Fruit fly (Drosophila melanogaster) whole organism, embryonic: Measurements from ENCODE around the gene Cpr23B.

Source experiments
- Ada2b ChIP-seq: fragments of 200-800 bp; sonication (Bioruptor generic); IDR thresholded peaks from 2 replicates; pipeline ENCODE4 v1.3.6; 2022; ENCODE audit warnings: missing biosample characterization, missing genetic modification characterization
- Antp ChIP-seq: fragments of 200-800 bp; sonication (Bioruptor generic); optimal IDR thresholded peaks from 3 replicates; lab custom pipeline; 2016; ENCODE audit warnings: missing biosample characterization, missing genetic modification characterization
- Blimp-1 ChIP-seq: fragments of 200-800 bp; sonication (Bioruptor generic); optimal IDR thresholded peaks from 3 replicates; lab custom pipeline; 2018; ENCODE audit warnings: missing biosample characterization, missing genetic modification characterization, mild to moderate bottlenecking, moderate library complexity, missing genetic modification reagents
- CG1024 ChIP-seq: fragments of 200-800 bp; sonication (Bioruptor generic); IDR thresholded peaks from 2 replicates; pipeline ENCODE4 v1.3.6; 2022; ENCODE audit warnings: missing biosample characterization, missing genetic modification characterization
- CG11695 ChIP-seq: fragments of 200-800 bp; sonication (Bioruptor generic); IDR thresholded peaks from 3 replicates; pipeline ENCODE4 v1.3.6; 2022; ENCODE audit warnings: missing biosample characterization, missing genetic modification characterization
- CG12155 ChIP-seq: fragments of 200-800 bp; sonication (Bioruptor generic); optimal IDR thresholded peaks from 3 replicates; lab custom pipeline; 2016; ENCODE audit warnings: missing biosample characterization, missing genetic modification characterization
- CG12219 ChIP-seq: fragments of 200-800 bp; sonication (Bioruptor generic); optimal IDR thresholded peaks from 3 replicates; lab custom pipeline; 2018; ENCODE audit warnings: missing biosample characterization, mild to moderate bottlenecking, missing genetic modification characterization
- CG13424 ChIP-seq: fragments of 200-800 bp; sonication (Bioruptor generic); optimal IDR thresholded peaks from 2 replicates; lab custom pipeline; 2019; ENCODE audit warnings: missing biosample characterization, mild to moderate bottlenecking, missing genetic modification characterization, moderate library complexity
- CG13624 ChIP-seq: fragments of 200-800 bp; sonication (Bioruptor generic); optimal IDR thresholded peaks from 2 replicates; lab custom pipeline; 2016; ENCODE audit warnings: missing biosample characterization, missing genetic modification characterization
- CG17359 ChIP-seq: fragments of 200-800 bp; sonication (Bioruptor generic); optimal IDR thresholded peaks from 3 replicates; lab custom pipeline; 2018; ENCODE audit warnings: missing biosample characterization, mild to moderate bottlenecking, missing genetic modification characterization, moderate library complexity
- CG17361 ChIP-seq: fragments of 200-800 bp; sonication (Bioruptor generic); IDR thresholded peaks from 3 replicates; pipeline ENCODE4 v1.3.6; 2022; ENCODE audit warnings: missing biosample characterization, missing genetic modification characterization
- CG17612 ChIP-seq: fragments of 200-800 bp; sonication (Bioruptor generic); IDR thresholded peaks from 2 replicates; pipeline ENCODE4 v1.3.6; 2022; ENCODE audit warnings: missing biosample characterization, missing genetic modification characterization
- CG18599 ChIP-seq: fragments of 200-800 bp; sonication (Bioruptor generic); optimal IDR thresholded peaks from 3 replicates; lab custom pipeline; 2017; ENCODE audit warnings: missing biosample characterization, missing genetic modification characterization, mild to moderate bottlenecking, moderate library complexity, missing genetic modification reagents
- CG2202 ChIP-seq: fragments of 200-800 bp; sonication (Bioruptor generic); optimal IDR thresholded peaks from 2 replicates; lab custom pipeline; 2018; ENCODE audit warnings: missing biosample characterization, mild to moderate bottlenecking, missing genetic modification characterization
- CG3065 ChIP-seq: fragments of 200-800 bp; sonication (Bioruptor generic); optimal IDR thresholded peaks from 2 replicates; lab custom pipeline; 2016; ENCODE audit warnings: missing biosample characterization, missing genetic modification characterization
- CG33213 ChIP-seq: fragments of 200-800 bp; sonication (Bioruptor generic); optimal IDR thresholded peaks from 3 replicates; lab custom pipeline; 2016; ENCODE audit warnings: missing biosample characterization, missing genetic modification characterization
- CG34422 ChIP-seq: fragments of 200-800 bp; sonication (Bioruptor generic); IDR thresholded peaks from 3 replicates; pipeline ENCODE4 v1.3.6; 2022; ENCODE audit warnings: missing biosample characterization, missing genetic modification characterization
- CG3995 ChIP-seq: fragments of 200-800 bp; sonication (Bioruptor generic); optimal IDR thresholded peaks from 3 replicates; lab custom pipeline; 2016; ENCODE audit warnings: missing biosample characterization, missing genetic modification characterization
- CG7786 ChIP-seq: fragments of 200-800 bp; sonication (Bioruptor generic); optimal IDR thresholded peaks from 2 replicates; lab custom pipeline; 2016; ENCODE audit warnings: missing biosample characterization, missing genetic modification characterization
- CG9609 ChIP-seq: fragments of 200-800 bp; sonication (Bioruptor generic); optimal IDR thresholded peaks from 3 replicates; lab custom pipeline; 2016; ENCODE audit warnings: missing biosample characterization, missing genetic modification characterization
- Chrac-16 ChIP-seq: fragments of 200-800 bp; sonication (Bioruptor generic); optimal IDR thresholded peaks from 3 replicates; lab custom pipeline; 2016; ENCODE audit warnings: missing biosample characterization, missing genetic modification characterization
- E2f2 ChIP-seq: fragments of 200-800 bp; sonication (Bioruptor generic); IDR thresholded peaks from 2 replicates; pipeline ENCODE4 v1.3.6; 2022; ENCODE audit warnings: missing biosample characterization, missing genetic modification characterization
- Elba2 ChIP-seq: fragments of 200-800 bp; sonication (Bioruptor generic); optimal IDR thresholded peaks from 3 replicates; lab custom pipeline; 2016; ENCODE audit warnings: missing biosample characterization, missing genetic modification characterization
- GATAe ChIP-seq: fragments of 200-800 bp; sonication (Bioruptor generic); conservative IDR thresholded peaks from 2 replicates; pipeline ENCODE4 v1.3.6; 2022; ENCODE audit warnings: missing biosample characterization, missing genetic modification characterization
- Hand ChIP-seq: fragments of 200-800 bp; sonication (Bioruptor generic); optimal IDR thresholded peaks from 2 replicates; lab custom pipeline; 2017; ENCODE audit warnings: mild to moderate bottlenecking, missing biosample characterization, missing genetic modification reagents, missing genetic modification characterization
- Lhr ChIP-seq: fragments of 200-800 bp; sonication (Bioruptor generic); optimal IDR thresholded peaks from 3 replicates; lab custom pipeline; 2017; ENCODE audit warnings: mild to moderate bottlenecking, missing biosample characterization, missing genetic modification reagents, missing genetic modification characterization
- Meics ChIP-seq: fragments of 200-800 bp; sonication (Bioruptor generic); optimal IDR thresholded peaks from 2 replicates; lab custom pipeline; 2017; ENCODE audit warnings: missing biosample characterization, mild to moderate bottlenecking, missing genetic modification characterization
- Mrtf ChIP-seq: fragments of 200-800 bp; sonication (Bioruptor generic); IDR thresholded peaks from 3 replicates; pipeline ENCODE4 v1.3.6; 2022; ENCODE audit warnings: missing biosample characterization, missing genetic modification characterization
- Side ChIP-seq: fragments of 200-800 bp; sonication (Bioruptor generic); optimal IDR thresholded peaks from 2 replicates; lab custom pipeline; 2016; ENCODE audit warnings: missing biosample characterization, missing genetic modification characterization
- Trl ChIP-seq, 3 experiments: fragments of >200 bp in 2 of 3; fragments of 200-800 bp in 1 of 3; sonication (Bioruptor generic) in 1 of 3; optimal IDR thresholded peaks; 2 replicates in 1 of 3; 3 replicates in 2 of 3; lab custom pipeline; 2016 to 2017; ENCODE audit warnings: missing biosample characterization in 1 of 3, missing genetic modification characterization in 1 of 3
- Xrp1 ChIP-seq: fragments of 200-800 bp; sonication (Bioruptor generic); IDR thresholded peaks from 2 replicates; pipeline ENCODE4 v1.3.6; 2022; ENCODE audit warnings: missing biosample characterization, missing genetic modification characterization
- chinmo ChIP-seq: fragments of 200-800 bp; sonication (Bioruptor generic); IDR thresholded peaks from 4 replicates; pipeline ENCODE4 v1.3.6; 2022; ENCODE audit warnings: missing biosample characterization, missing genetic modification characterization; ENCODE audit not compliant: partially characterized antibody
- chm ChIP-seq: fragments of 200-800 bp; sonication (Bioruptor generic); IDR thresholded peaks from 2 replicates; pipeline ENCODE4 v1.3.6; 2022; ENCODE audit warnings: missing biosample characterization, missing genetic modification characterization
- dpn ChIP-seq, 2 experiments: fragments of 200-800 bp; sonication (Bioruptor generic); optimal IDR thresholded peaks; 3 replicates each; lab custom pipeline; 2016; ENCODE audit warnings: missing biosample characterization in 2 of 2, missing genetic modification characterization in 2 of 2
- fu2 ChIP-seq: fragments of 200-800 bp; sonication (Bioruptor generic); optimal IDR thresholded peaks from 2 replicates; lab custom pipeline; 2016; ENCODE audit warnings: missing biosample characterization, missing genetic modification characterization
- gem ChIP-seq: fragments of 200-800 bp; sonication (Bioruptor generic); optimal IDR thresholded peaks from 2 replicates; lab custom pipeline; 2019; ENCODE audit warnings: missing biosample characterization, mild to moderate bottlenecking, missing genetic modification characterization, moderate library complexity
- grau ChIP-seq: fragments of 200-800 bp; optimal IDR thresholded peaks from 3 replicates; lab custom pipeline; 2019; ENCODE audit warnings: missing biosample characterization, mild to moderate bottlenecking, missing genetic modification characterization, moderate library complexity
- gro ChIP-seq: fragments of 200-800 bp; sonication (Bioruptor generic); optimal IDR thresholded peaks from 2 replicates; lab custom pipeline; 2016; ENCODE audit warnings: missing biosample characterization, missing genetic modification characterization
- gsb-n ChIP-seq: fragments of 200-800 bp; sonication (Bioruptor generic); optimal IDR thresholded peaks from 3 replicates; lab custom pipeline; 2018; ENCODE audit warnings: missing biosample characterization, mild to moderate bottlenecking, missing genetic modification characterization
- lilli ChIP-seq: fragments of 200-800 bp; sonication (Bioruptor generic); optimal IDR thresholded peaks from 3 replicates; lab custom pipeline; 2016; ENCODE audit warnings: missing biosample characterization, missing genetic modification characterization
- lov ChIP-seq, 2 experiments: fragments of 200-800 bp in 1 of 2; fragments of >200 bp in 1 of 2; sonication (Bioruptor generic) in 1 of 2; IDR thresholded peaks in 1 of 2; optimal IDR thresholded peaks in 1 of 2; 2 replicates in 1 of 2; 3 replicates in 1 of 2; pipeline versions ENCODE4 v1.3.6 to Lab custom; 2017 to 2022; ENCODE audit warnings: missing biosample characterization in 1 of 2, missing genetic modification characterization in 1 of 2
- maf-S ChIP-seq: fragments of 200-800 bp; sonication (Bioruptor generic); optimal IDR thresholded peaks from 2 replicates; lab custom pipeline; 2016; ENCODE audit warnings: missing biosample characterization, missing genetic modification characterization
- mam ChIP-seq: fragments of 200-800 bp; sonication (Bioruptor generic); optimal IDR thresholded peaks from 3 replicates; lab custom pipeline; 2016; ENCODE audit warnings: missing biosample characterization, missing genetic modification characterization
- mld ChIP-seq: fragments of 200-800 bp; sonication (Bioruptor generic); IDR thresholded peaks from 3 replicates; pipeline ENCODE4 v1.3.6; 2022; ENCODE audit warnings: missing biosample characterization, missing genetic modification characterization; ENCODE audit not compliant: partially characterized antibody
- sd ChIP-seq: fragments of 200-800 bp; sonication (Bioruptor generic); optimal IDR thresholded peaks from 3 replicates; lab custom pipeline; 2018; ENCODE audit warnings: missing biosample characterization, mild to moderate bottlenecking, missing genetic modification characterization, moderate library complexity
- slp2 ChIP-seq: fragments of 200-800 bp; sonication (Bioruptor generic); optimal IDR thresholded peaks from 2 replicates; lab custom pipeline; 2016; ENCODE audit warnings: missing biosample characterization, missing genetic modification characterization
- sug ChIP-seq: fragments of 200-800 bp; optimal IDR thresholded peaks from 2 replicates; lab custom pipeline; 2019; ENCODE audit warnings: missing biosample characterization, mild to moderate bottlenecking, missing genetic modification characterization, moderate library complexity
- tx ChIP-seq: fragments of 200-800 bp; sonication (Bioruptor generic); optimal IDR thresholded peaks from 2 replicates; lab custom pipeline; 2016; ENCODE audit warnings: missing biosample characterization, missing genetic modification characterization
- vvl ChIP-seq: fragments of 200-800 bp; sonication (Bioruptor generic); IDR thresholded peaks from 2 replicates; pipeline ENCODE4 v1.3.6; 2022; ENCODE audit warnings: missing biosample characterization, missing genetic modification characterization
- zen ChIP-seq: fragments of 200-800 bp; sonication (Bioruptor generic); optimal IDR thresholded peaks from 3 replicates; lab custom pipeline; 2018; ENCODE audit warnings: missing biosample characterization, mild to moderate bottlenecking, missing genetic modification characterization, moderate library complexity

Cpr23B gene

dm6 chr2L:2878859-2879258, 40.6 kb downstream of the Cpr23B start, which contains the start of gene RabGGTb (continued):
- TF ChIP-seq Elba2 (GFP tag; lab: Kevin White, UChicago) (no peak), Xrp1 (GFP tag; lab: Robert Waterston, UW) (peak; percentile 76), Trl (optimal IDR thresholded peaks at IDR 0.05; lab: Kevin White, UChicago) (no peak), Trl (GFP tag; optimal IDR thresholded peaks at IDR 0.05; lab: Kevin White, UChicago) (peak; percentile 35), CG3065 (GFP tag; lab: Kevin White, UChicago) (no peak), grau (tag; lab: Kevin White, UChicago) (peak; percentile 55), CG7786 (GFP tag; lab: Kevin White, UChicago) (peak; percentile 57), chm (GFP tag; lab: Robert Waterston, UW) (peak; percentile 87), sug (tag; lab: Kevin White, UChicago) (peak; percentile 31), chinmo (no peak), Meics (GFP tag; lab: Kevin White, UChicago) (peak; percentile 66), zen (tag; lab: Kevin White, UChicago) (peak; percentile 31), gem (tag; lab: Kevin White, UChicago) (peak; percentile 51), fu2 (peak; percentile 43), dpn (GFP tag; optimal IDR thresholded peaks at IDR 0.05; lab: Kevin White, UChicago) (peak; percentile 46 to 54), CG9609 (peak; percentile 5), CG13624 (peak; percentile 68), tx (GFP tag; lab: Kevin White, UChicago) (peak; percentile 36), gsb-n (tag; lab: Kevin White, UChicago) (peak; percentile 52), Ada2b (GFP tag; lab: Robert Waterston, UW) (peak; percentile 67), CG12219 (GFP tag; lab: Kevin White, UChicago) (peak; percentile 41), slp2 (GFP tag; lab: Kevin White, UChicago) (peak; percentile 29), Lhr (GFP tag; lab: Kevin White, UChicago) (no peak), mld (GFP tag; lab: Robert Waterston, UW) (no peak), maf-S (GFP tag; lab: Kevin White, UChicago) (peak; percentile 25), vvl (GFP tag; lab: Robert Waterston, UW) (peak; percentile 82), gro (GFP tag; lab: Kevin White, UChicago) (peak; percentile 40), CG2202 (tag; lab: Kevin White, UChicago) (peak; percentile 8), CG1024 (GFP tag; lab: Robert Waterston, UW) (peak; percentile 47; the same call in 1 of the 2 replicates), CG33213 (GFP tag; lab: Kevin White, UChicago) (peak; percentile 26), CG3995 (GFP tag; lab: Kevin White, UChicago) (peak; percentile 14), CG17612 (GFP tag; lab: Robert Waterston, UW) (no peak), lilli (GFP tag; lab: Kevin White, UChicago) (peak; percentile 95), CG17359 (tag; lab: Kevin White, UChicago) (peak; percentile 33), Hand (GFP tag; lab: Kevin White, UChicago) (peak; percentile 41), Antp (GFP tag; lab: Kevin White, UChicago) (peak; percentile 64), sd (peak; percentile 19), mam (GFP tag; lab: Kevin White, UChicago) (peak; percentile 74), Side (GFP tag; lab: Kevin White, UChicago) (peak; percentile 46), CG17361 (no peak), E2f2 (GFP tag; lab: Robert Waterston, UW) (peak; percentile 14; the same call in 1 of the 2 replicates), Chrac-16 (GFP tag; lab: Kevin White, UChicago) (peak; percentile 47), Mrtf (GFP tag; lab: Robert Waterston, UW) (peak; percentile 66; the same call in 2 of the 3 replicates), CG13424 (tag; lab: Kevin White, UChicago) (peak; percentile 52), CG18599 (GFP tag; lab: Kevin White, UChicago) (peak; percentile 67), GATAe (GFP tag; lab: Robert Waterston, UW) (peak; percentile 75), CG34422 (peak; percentile 85), lov (optimal IDR thresholded peaks at IDR 0.05; lab: Kevin White, UChicago) (no peak), lov (GFP tag; IDR thresholded peaks at IDR 0.05; lab: Robert Waterston, UW) (0 out of 3 replicates have a peak, but pooled peaks have one; percentile 25), CG12155 (GFP tag; lab: Kevin White, UChicago) (peak; percentile 40), CG11695 (peak; percentile 64; the same call in 2 of the 3 replicates), Blimp-1 (GFP tag; lab: Kevin White, UChicago) (peak; percentile 25)
